Fruit fly (Drosophila melanogaster) whole organism, pupa: Measurements from ENCODE around the gene Tctp.

Experiments
- CG10348 ChIP-seq: fragments of 200-800 bp; sonication (Bioruptor generic); IDR thresholded peaks from 2 replicates; pipeline ENCODE4 v1.3.6; 2022; ENCODE audit warnings: missing biosample characterization, missing genetic modification characterization
- CG12605 ChIP-seq: fragments of 200-800 bp; sonication (Bioruptor generic); IDR thresholded peaks from 2 replicates; pipeline ENCODE4 v1.3.6; 2022; ENCODE audit warnings: missing biosample characterization, missing genetic modification characterization
- CG13204 ChIP-seq: fragments of 200-800 bp; sonication (Bioruptor generic); optimal IDR thresholded peaks from 2 replicates; lab custom pipeline; 2018; ENCODE audit warnings: missing biosample characterization, mild to moderate bottlenecking, missing genetic modification characterization, moderate library complexity
- CG14655 ChIP-seq: fragments of 200-800 bp; sonication (Bioruptor generic); optimal IDR thresholded peaks from 3 replicates; lab custom pipeline; 2017; ENCODE audit warnings: mild to moderate bottlenecking, missing biosample characterization, missing genetic modification reagents, missing genetic modification characterization
- CG17806 ChIP-seq: fragments of 200-800 bp; sonication (Bioruptor generic); optimal IDR thresholded peaks from 2 replicates; lab custom pipeline; 2018; ENCODE audit warnings: missing biosample characterization, mild to moderate bottlenecking, missing genetic modification characterization, moderate library complexity
- D1 ChIP-seq: fragments of 200-800 bp; sonication (Bioruptor generic); optimal IDR thresholded peaks from 2 replicates; lab custom pipeline; 2018; ENCODE audit warnings: missing biosample characterization, mild to moderate bottlenecking, missing genetic modification characterization, moderate library complexity
- fd96Ca ChIP-seq: fragments of 200-800 bp; sonication (Bioruptor generic); IDR thresholded peaks from 3 replicates; pipeline ENCODE4 v1.3.6; 2022; ENCODE audit warnings: missing biosample characterization, missing genetic modification characterization

- TF ChIP-seq CG13204 (no peak), CG10348 (GFP tag; lab: Robert Waterston, UW) (no peak), CG12605 (GFP tag; lab: Robert Waterston, UW) (no peak), CG14655 (GFP tag; lab: Kevin White, UChicago) (no peak), D1 (tag; lab: Kevin White, UChicago) (no peak), CG17806 (no peak), fd96Ca (no peak)
Measured at dm6 chr3R:11240891-11241290, 30.8 kb downstream of the Tctp start, which contains the start of the genes scpr-B and scpr-A.
